Worm (Caenorhabditis elegans): ENCODE data around the gene ets-7.

DNA sequence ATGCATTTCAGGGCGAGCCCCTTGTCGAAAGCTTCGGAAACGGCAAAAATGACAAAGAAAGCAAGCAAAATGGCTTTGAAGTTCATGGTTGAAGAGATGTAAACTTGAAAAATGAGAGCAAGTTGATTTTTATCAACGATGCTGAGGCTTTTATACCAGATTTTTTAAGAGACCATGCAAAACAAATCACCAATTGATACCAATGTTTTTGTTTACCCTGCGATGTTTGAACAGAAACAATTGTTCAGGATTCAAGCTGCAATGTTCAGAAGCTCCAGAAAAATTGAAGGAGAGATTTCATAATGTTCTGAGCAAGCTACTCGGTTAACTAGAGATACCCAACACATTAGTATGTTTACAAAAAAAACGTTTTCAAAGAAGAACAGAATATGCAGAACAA is 36.3 kb downstream of the ets-7 start, which contains the start of gene C54F6.15:
- TF ChIP-seq flt-1 (GFP tag; IDR thresholded peaks at IDR 0.05), result no peak
- no peak for TF ChIP-seq ama-1 (optimal IDR thresholded peaks at IDR 0.05)
- TF ChIP-seq hmbx-1 (tag; optimal IDR thresholded peaks at IDR 0.05), result no peak
- no peak for TF ChIP-seq tra-4 (tag; optimal IDR thresholded peaks at IDR 0.05)
- TF ChIP-seq B0310.2 (tag; optimal IDR thresholded peaks at IDR 0.05), result no peak
- TF ChIP-seq scrt-1 (GFP tag; IDR thresholded peaks at IDR 0.05), result no peak
- TF ChIP-seq ceh-13 (GFP tag; optimal IDR thresholded peaks at IDR 0.05), result no peak
- no peak for TF ChIP-seq tbx-11 (GFP tag; IDR thresholded peaks at IDR 0.05)

Measured in whole organism, early embryonic.